Fruit fly (Drosophila melanogaster) whole organism, prepupa: ENCODE measurements around the gene Lsd-1.

ENCODE experiments used
- CG10631 ChIP-seq: fragments of 200-800 bp; sonication (Bioruptor generic); optimal IDR thresholded peaks from 2 replicates; lab custom pipeline; 2016; ENCODE audit warnings: missing biosample characterization, missing genetic modification characterization
- CG10669 ChIP-seq: fragments of 200-800 bp; sonication (Bioruptor generic); optimal IDR thresholded peaks from 3 replicates; lab custom pipeline; 2018; ENCODE audit warnings: missing biosample characterization, mild to moderate bottlenecking, missing genetic modification characterization, moderate library complexity
- CG11762 ChIP-seq: fragments of 200-800 bp; sonication (Bioruptor generic); optimal IDR thresholded peaks from 3 replicates; lab custom pipeline; 2016; ENCODE audit warnings: missing biosample characterization, missing genetic modification characterization; ENCODE audit not compliant: insufficient read depth
- CG11902 ChIP-seq: fragments of 200-800 bp; sonication (Bioruptor generic); optimal IDR thresholded peaks from 3 replicates; lab custom pipeline; 2016; ENCODE audit warnings: missing biosample characterization, missing genetic modification characterization
- CG15336 ChIP-seq: fragments of 200-800 bp; sonication (Bioruptor generic); IDR thresholded peaks from 2 replicates; pipeline ENCODE4 v1.3.6; 2022; ENCODE audit warnings: missing biosample characterization, missing genetic modification characterization
- CG1621 ChIP-seq: fragments of 200-800 bp; sonication (Bioruptor generic); optimal IDR thresholded peaks from 3 replicates; lab custom pipeline; 2018; ENCODE audit warnings: missing biosample characterization, mild to moderate bottlenecking, missing genetic modification characterization
- CG16779 ChIP-seq: fragments of 200-800 bp; sonication (Bioruptor generic); optimal IDR thresholded peaks from 3 replicates; lab custom pipeline; 2017; ENCODE audit warnings: missing biosample characterization, mild to moderate bottlenecking, missing genetic modification characterization
- CG31627 ChIP-seq: fragments of 200-800 bp; sonication (Bioruptor generic); optimal IDR thresholded peaks from 3 replicates; lab custom pipeline; 2016; ENCODE audit warnings: missing biosample characterization, missing genetic modification characterization
- CG32006 ChIP-seq: fragments of 200-800 bp; sonication (Bioruptor generic); optimal IDR thresholded peaks from 3 replicates; lab custom pipeline; 2017; ENCODE audit warnings: missing biosample characterization, mild to moderate bottlenecking, missing genetic modification characterization
- CG34406 ChIP-seq: fragments of 200-800 bp; sonication (Bioruptor generic); optimal IDR thresholded peaks from 3 replicates; lab custom pipeline; 2016; ENCODE audit warnings: missing biosample characterization, missing genetic modification characterization
- CG4318 ChIP-seq: fragments of 200-800 bp; sonication (Bioruptor generic); optimal IDR thresholded peaks from 3 replicates; lab custom pipeline; 2017; ENCODE audit warnings: missing biosample characterization, mild to moderate bottlenecking, missing genetic modification characterization
- CG6163 ChIP-seq: fragments of 200-800 bp; sonication (Bioruptor generic); IDR thresholded peaks from 3 replicates; pipeline ENCODE4 v1.3.6; 2022; ENCODE audit warnings: missing biosample characterization, missing genetic modification characterization
- CG6276 ChIP-seq: fragments of 200-800 bp; sonication (Bioruptor generic); optimal IDR thresholded peaks from 2 replicates; lab custom pipeline; 2017; ENCODE audit warnings: missing biosample characterization, mild to moderate bottlenecking, missing genetic modification characterization
- CG6792 ChIP-seq: fragments of 200-800 bp; sonication (Bioruptor generic); optimal IDR thresholded peaks from 3 replicates; lab custom pipeline; 2016; ENCODE audit warnings: missing biosample characterization, missing genetic modification characterization
- CG6854 ChIP-seq: fragments of 200-800 bp; sonication (Bioruptor generic); optimal IDR thresholded peaks from 2 replicates; lab custom pipeline; 2017; ENCODE audit warnings: missing biosample characterization, mild to moderate bottlenecking, missing genetic modification characterization
- CG7368 ChIP-seq: fragments of 200-800 bp; sonication (Bioruptor generic); optimal IDR thresholded peaks from 3 replicates; lab custom pipeline; 2016; ENCODE audit warnings: missing biosample characterization, missing genetic modification characterization
- CG8119 ChIP-seq: fragments of 200-800 bp; sonication (Bioruptor generic); IDR thresholded peaks from 3 replicates; pipeline ENCODE4 v1.3.6; 2022; ENCODE audit warnings: missing biosample characterization, missing genetic modification characterization
- CG8632 ChIP-seq: fragments of 200-800 bp; sonication (Bioruptor generic); optimal IDR thresholded peaks from 3 replicates; lab custom pipeline; 2016; ENCODE audit warnings: missing biosample characterization, missing genetic modification characterization
- CG9139 ChIP-seq: fragments of 200-800 bp; sonication (Bioruptor generic); optimal IDR thresholded peaks from 3 replicates; lab custom pipeline; 2017; ENCODE audit warnings: missing biosample characterization, mild to moderate bottlenecking, missing genetic modification characterization
- Eip75B ChIP-seq: fragments of 200-800 bp; sonication (Bioruptor generic); optimal IDR thresholded peaks from 3 replicates; lab custom pipeline; 2016; ENCODE audit warnings: missing biosample characterization, missing genetic modification characterization
- Eip78C ChIP-seq: fragments of 200-800 bp; sonication (Bioruptor generic); peaks from one replicate; lab custom pipeline; 2016; ENCODE audit warnings: missing biosample characterization, missing genetic modification characterization
- Ets21C ChIP-seq: fragments of 200-800 bp; sonication (Bioruptor generic); optimal IDR thresholded peaks from 3 replicates; lab custom pipeline; 2016; ENCODE audit warnings: missing biosample characterization, missing genetic modification characterization
- Ets96B ChIP-seq: fragments of 200-800 bp; optimal IDR thresholded peaks from 2 replicates; lab custom pipeline; 2019; ENCODE audit warnings: missing biosample characterization, mild to moderate bottlenecking, missing genetic modification characterization, moderate library complexity
- Gug ChIP-seq: fragments of 200-800 bp; sonication (Bioruptor generic); IDR thresholded peaks from 2 replicates; pipeline ENCODE4 v1.3.6; 2022; ENCODE audit warnings: missing biosample characterization, missing genetic modification characterization
- Hr38 ChIP-seq: sonication (Bioruptor generic); optimal IDR thresholded peaks from 2 replicates; lab custom pipeline; 2016; ENCODE audit warnings: missing biosample characterization, missing genetic modification characterization
- Hr39 ChIP-seq: fragments of 200-800 bp; sonication (Bioruptor generic); optimal IDR thresholded peaks from 2 replicates; lab custom pipeline; 2016; ENCODE audit warnings: missing biosample characterization, missing genetic modification characterization
- Hr4 ChIP-seq: fragments of 200-800 bp; sonication (Bioruptor generic); optimal IDR thresholded peaks from 3 replicates; lab custom pipeline; 2016; ENCODE audit warnings: missing biosample characterization, missing genetic modification characterization
- Lpt ChIP-seq: fragments of 200-800 bp; sonication (Bioruptor generic); optimal IDR thresholded peaks from 3 replicates; lab custom pipeline; 2016; ENCODE audit warnings: missing biosample characterization, missing genetic modification characterization
- Met ChIP-seq: fragments of 200-800 bp; sonication (Bioruptor generic); optimal IDR thresholded peaks from 3 replicates; lab custom pipeline; 2016; ENCODE audit warnings: missing biosample characterization, missing genetic modification characterization
- OdsH ChIP-seq: fragments of 200-800 bp; sonication (Bioruptor generic); optimal IDR thresholded peaks from 3 replicates; lab custom pipeline; 2016; ENCODE audit warnings: missing biosample characterization, missing genetic modification characterization
- Smox ChIP-seq: fragments of 200-800 bp; sonication (Bioruptor generic); optimal IDR thresholded peaks from 3 replicates; lab custom pipeline; 2016; ENCODE audit warnings: missing biosample characterization, missing genetic modification characterization
- Sox102F ChIP-seq: fragments of 200-800 bp; sonication (Bioruptor generic); optimal IDR thresholded peaks from 2 replicates; lab custom pipeline; 2016; ENCODE audit warnings: missing biosample characterization, mild to moderate bottlenecking, missing genetic modification characterization
- Sox14 ChIP-seq: fragments of 200-800 bp; sonication (Bioruptor generic); optimal IDR thresholded peaks from 3 replicates; lab custom pipeline; 2016; ENCODE audit warnings: missing biosample characterization, missing genetic modification characterization
- Sox15 ChIP-seq: fragments of 200-800 bp; sonication (Bioruptor generic); optimal IDR thresholded peaks from 3 replicates; lab custom pipeline; 2016; ENCODE audit warnings: missing biosample characterization, missing genetic modification characterization
- achi ChIP-seq: fragments of 200-800 bp; sonication (Bioruptor generic); optimal IDR thresholded peaks from 3 replicates; lab custom pipeline; 2016; ENCODE audit warnings: missing biosample characterization, missing genetic modification characterization
- acj6 ChIP-seq: fragments of 200-800 bp; sonication (Bioruptor generic); optimal IDR thresholded peaks from 3 replicates; lab custom pipeline; 2016; ENCODE audit warnings: missing biosample characterization, missing genetic modification characterization
- cyc ChIP-seq: fragments of 200-800 bp; sonication (Bioruptor generic); optimal IDR thresholded peaks from 3 replicates; lab custom pipeline; 2016; ENCODE audit warnings: missing biosample characterization, missing genetic modification characterization
- dac ChIP-seq: fragments of 200-800 bp; sonication (Bioruptor generic); optimal IDR thresholded peaks from 2 replicates; lab custom pipeline; 2017; ENCODE audit warnings: missing biosample characterization, mild to moderate bottlenecking, missing genetic modification characterization
- dsx ChIP-seq: fragments of 200-800 bp; optimal IDR thresholded peaks from 3 replicates; lab custom pipeline; 2019; ENCODE audit warnings: missing biosample characterization, mild to moderate bottlenecking, missing genetic modification characterization, moderate library complexity; ENCODE audit not compliant: poor library complexity, severe bottlenecking
- eg ChIP-seq: fragments of 200-800 bp; sonication (Bioruptor generic); IDR thresholded peaks from 3 replicates; pipeline ENCODE4 v1.3.6; 2022; ENCODE audit warnings: missing biosample characterization, missing genetic modification characterization
- esn ChIP-seq: fragments of 200-800 bp; sonication (Bioruptor generic); optimal IDR thresholded peaks from 2 replicates; lab custom pipeline; 2016; ENCODE audit warnings: missing biosample characterization, mild to moderate bottlenecking, missing genetic modification characterization, moderate library complexity
- fd59A ChIP-seq: fragments of 200-800 bp; sonication (Bioruptor generic); optimal IDR thresholded peaks from 2 replicates; lab custom pipeline; 2017; ENCODE audit warnings: missing biosample characterization, mild to moderate bottlenecking, missing genetic modification characterization, missing genetic modification reagents
- fd85E ChIP-seq: fragments of 200-800 bp; sonication (Bioruptor generic); optimal IDR thresholded peaks from 3 replicates; lab custom pipeline; 2016; ENCODE audit warnings: missing biosample characterization, missing genetic modification characterization
- fkh ChIP-seq: fragments of 200-800 bp; sonication (Bioruptor generic); optimal IDR thresholded peaks from 3 replicates; lab custom pipeline; 2017; ENCODE audit warnings: missing biosample characterization, mild to moderate bottlenecking, missing genetic modification characterization, moderate library complexity
- lz ChIP-seq: fragments of 200-800 bp; sonication (Bioruptor generic); optimal IDR thresholded peaks from 3 replicates; lab custom pipeline; 2016; ENCODE audit warnings: missing biosample characterization, missing genetic modification characterization
- net ChIP-seq: fragments of 200-800 bp; sonication (Bioruptor generic); optimal IDR thresholded peaks from 3 replicates; lab custom pipeline; 2016; ENCODE audit warnings: missing biosample characterization, missing genetic modification characterization
- pdm3 ChIP-seq: fragments of 200-800 bp; sonication (Bioruptor generic); optimal IDR thresholded peaks from 3 replicates; lab custom pipeline; 2016; ENCODE audit warnings: missing biosample characterization, missing genetic modification characterization
- salr ChIP-seq, 2 experiments: fragments of 200-800 bp; sonication (Bioruptor generic); optimal IDR thresholded peaks; 3 replicates each; lab custom pipeline; 2016 to 2018; ENCODE audit warnings: missing biosample characterization in 2 of 2, missing genetic modification characterization in 2 of 2, mild to moderate bottlenecking in 1 of 2
- ss ChIP-seq, 2 experiments: fragments of 200-800 bp; sonication (Bioruptor generic); optimal IDR thresholded peaks; 2 replicates in 1 of 2; 3 replicates in 1 of 2; lab custom pipeline; 2017 to 2018; ENCODE audit warnings: mild to moderate bottlenecking in 2 of 2, missing biosample characterization in 2 of 2, missing genetic modification characterization in 2 of 2, moderate library complexity in 1 of 2
- svp ChIP-seq: fragments of 200-800 bp; sonication (Bioruptor generic); peaks from one replicate; lab custom pipeline; 2016; ENCODE audit warnings: missing biosample characterization, missing genetic modification characterization
- topi ChIP-seq: fragments of 200-800 bp; sonication (Bioruptor generic); optimal IDR thresholded peaks from 3 replicates; lab custom pipeline; 2016; ENCODE audit warnings: missing biosample characterization, missing genetic modification characterization
- vri ChIP-seq: fragments of 200-800 bp; sonication (Bioruptor generic); optimal IDR thresholded peaks from 3 replicates; lab custom pipeline; 2016; ENCODE audit warnings: missing biosample characterization, mild to moderate bottlenecking, missing genetic modification characterization

Gene Lsd-1

dm6 chr3R:23763622-23764273 is at the start of gene Lsd-1:
TSS of gene Lsd-1 (plus strand) at chr3R:23763857.
- TF ChIP-seq CG10669 (GFP tag; lab: Kevin White, UChicago) (peak; percentile 46), vri (GFP tag; lab: Kevin White, UChicago) (no peak), svp (GFP tag; lab: Kevin White, UChicago) (peak; percentile 98), CG9139 (GFP tag; lab: Kevin White, UChicago) (peak; percentile 60), Smox (GFP tag; lab: Kevin White, UChicago) (peak; percentile 22), CG10631 (peak; percentile 28), Hr4 (peak; percentile 31), fd85E (GFP tag; lab: Kevin White, UChicago) (no peak), ss (GFP tag; optimal IDR thresholded peaks at IDR 0.05; lab: Kevin White, UChicago) (peak; percentile 81 to 82), CG16779 (tag; lab: Kevin White, UChicago) (peak; percentile 69), CG6792 (GFP tag; lab: Kevin White, UChicago) (peak; percentile 32), Eip75B (GFP tag; lab: Kevin White, UChicago) (no peak), topi (no peak), CG31627 (GFP tag; lab: Kevin White, UChicago) (no peak), CG11762 (GFP tag; lab: Kevin White, UChicago) (no peak), achi (GFP tag; lab: Kevin White, UChicago) (peak; percentile 1), Gug (GFP tag; lab: Robert Waterston, UW) (peak; percentile 12; the same call in 1 of the 2 replicates), salr (GFP tag; optimal IDR thresholded peaks at IDR 0.05; lab: Kevin White, UChicago) (no peak), Sox14 (peak; percentile 29), CG15336 (GFP tag; lab: Robert Waterston, UW) (peak; percentile 80), dsx (peak; percentile 43), Met (GFP tag; lab: Kevin White, UChicago) (peak; percentile 20), CG6163 (peak; percentile 44), CG8632 (GFP tag; lab: Kevin White, UChicago) (no peak), fkh (no peak), eg (GFP tag; lab: Robert Waterston, UW) (peak; percentile 51; the same call in 2 of the 3 replicates), dac (GFP tag; lab: Kevin White, UChicago) (no peak), CG8119 (GFP tag; lab: Robert Waterston, UW) (peak; percentile 44; the same call in 1 of the 3 replicates), CG34406 (GFP tag; lab: Kevin White, UChicago) (peak; percentile 33), CG6854 (GFP tag; lab: Kevin White, UChicago) (no peak), CG11902 (GFP tag; lab: Kevin White, UChicago) (no peak), Ets21C (GFP tag; lab: Kevin White, UChicago) (no peak), Sox15 (GFP tag; lab: Kevin White, UChicago) (no peak), acj6 (GFP tag; lab: Kevin White, UChicago) (no peak), Sox102F (GFP tag; lab: Kevin White, UChicago) (no peak), lz (no peak), Ets96B (peak; percentile 54), fd59A (GFP tag; lab: Kevin White, UChicago) (no peak), net (GFP tag; lab: Kevin White, UChicago) (peak; percentile 64), CG6276 (GFP tag; lab: Kevin White, UChicago) (peak; percentile 71), Hr39 (no peak), esn (GFP tag; lab: Kevin White, UChicago) (peak; percentile 31), CG32006 (peak; percentile 54), Lpt (no peak), CG1621 (peak; percentile 29), Hr38 (GFP tag; lab: Kevin White, UChicago) (no peak), CG4318 (GFP tag; lab: Kevin White, UChicago) (no peak), Eip78C (GFP tag; lab: Kevin White, UChicago) (peak; percentile 87), pdm3 (no peak), CG7368 (GFP tag; lab: Kevin White, UChicago) (no peak), OdsH (peak; percentile 2), cyc (GFP tag; lab: Kevin White, UChicago) (no peak)
